Worm (Caenorhabditis elegans): Measurements from ENCODE around the gene col-86.

- peak in 1 of 2 experiments; percentile 18 for TF ChIP-seq mdl-1 (tag; optimal IDR thresholded peaks at IDR 0.05)
- TF ChIP-seq ceh-82 (tag; optimal IDR thresholded peaks at IDR 0.05), result no peak
- TF ChIP-seq unc-39 (tag; optimal IDR thresholded peaks at IDR 0.05), result no peak
- TF ChIP-seq F10B5.3 (tag; optimal IDR thresholded peaks at IDR 0.05), result no peak
- no peak for TF ChIP-seq daf-8 (GFP tag; IDR thresholded peaks at IDR 0.05)
- TF ChIP-seq ceh-28 (tag; optimal IDR thresholded peaks at IDR 0.05), result no peak
- TF ChIP-seq nhr-11 (tag; optimal IDR thresholded peaks at IDR 0.05), result no peak
- no peak for TF ChIP-seq nhr-48 (tag; optimal IDR thresholded peaks at IDR 0.05)
- TF ChIP-seq ztf-7 (tag; optimal IDR thresholded peaks at IDR 0.05), result no peak
Measured at ce11 chrII:13076301-13076916, 21.7 kb downstream of the col-86 start.

Measured in whole organism, L4 larva.